Worm (Caenorhabditis elegans): Measurements from ENCODE around the gene C52E2.2.

- TF ChIP-seq snpc-4 (tag; optimal IDR thresholded peaks at IDR 0.05): no peak
- no peak for TF ChIP-seq mef-2 (tag; optimal IDR thresholded peaks at IDR 0.05)
- TF ChIP-seq tbx-2 (tag; optimal IDR thresholded peaks at IDR 0.05): no peak
- no peak for TF ChIP-seq ztf-11 (tag; optimal IDR thresholded peaks at IDR 0.05)
- no peak for TF ChIP-seq pqm-1 (tag; optimal IDR thresholded peaks at IDR 0.05)
- TF ChIP-seq nhr-19 (GFP tag; conservative IDR thresholded peaks at IDR 0.05): no peak
- no peak for TF ChIP-seq ceh-88 (GFP tag; IDR thresholded peaks at IDR 0.05)
- TF ChIP-seq pax-3 (tag; optimal IDR thresholded peaks at IDR 0.05): no peak
- TF ChIP-seq mep-1 (tag; optimal IDR thresholded peaks at IDR 0.05): no peak
- TF ChIP-seq unc-86 (tag; optimal IDR thresholded peaks at IDR 0.05): no peak
- no peak for TF ChIP-seq nhr-11 (tag; optimal IDR thresholded peaks at IDR 0.05)
- no peak for TF ChIP-seq nhr-76 (tag; optimal IDR thresholded peaks at IDR 0.05)
- TF ChIP-seq mab-9 (GFP tag; IDR thresholded peaks at IDR 0.05): no peak
Measured at ce11 chrII:1836204-1836603, 16.4 kb upstream of the C52E2.2 start, which contains the start of gene T08E11.1.
